Worm (Caenorhabditis elegans) whole organism, midembryonic: ENCODE data around the gene Y38H6C.9.

ENCODE experiments used
- T22C8.4 ChIP-seq: fragments of 200-800 bp; sonication (Bioruptor generic); IDR thresholded peaks from 2 replicates; pipeline ENCODE4 v1.3.6; 2022; ENCODE audit warnings: missing genetic modification characterization, missing compliant biosample characterization
- med-1 ChIP-seq: sonication (generic microtip); optimal IDR thresholded peaks from 2 replicates; lab custom pipeline; 2017; ENCODE audit warnings: missing genetic modification characterization, mild to moderate bottlenecking, missing compliant biosample characterization, antibody characterized with exemption, missing genetic modification reagents; ENCODE audit not compliant: insufficient read depth
- ref-1 ChIP-seq: fragments of 200-800 bp; sonication (Bioruptor generic); conservative IDR thresholded peaks from 2 replicates; pipeline ENCODE4 v1.3.6; 2022; ENCODE audit warnings: missing genetic modification reagents, missing genetic modification characterization, missing compliant biosample characterization

DNA sequence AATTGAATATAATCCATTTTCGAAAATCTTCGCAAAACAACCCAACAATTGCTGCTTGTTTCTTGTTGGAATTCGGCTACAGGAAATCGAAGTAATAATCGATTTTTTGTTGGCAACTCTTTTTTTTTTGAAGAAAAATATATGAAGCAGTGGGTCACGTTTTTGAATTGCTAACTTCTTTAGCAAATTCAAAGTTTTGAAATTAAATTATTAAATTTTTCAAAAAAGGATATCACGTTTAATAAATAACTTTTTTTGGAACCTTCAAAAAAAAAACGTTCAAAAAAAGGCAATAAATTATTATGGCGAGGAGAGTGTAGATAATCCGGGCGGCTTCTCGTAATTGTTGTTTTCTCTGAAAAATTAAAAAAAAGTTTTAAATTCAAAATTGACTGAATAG lies 14.1 kb upstream of the Y38H6C.9 start, which contains the start of gene Y38H6C.15:
- TF ChIP-seq med-1 (GFP tag; lab: Kevin White, UChicago), result no peak
- TF ChIP-seq T22C8.4 (GFP tag; lab: Robert Waterston, UW), result no peak
- TF ChIP-seq ref-1 (GFP tag; lab: Robert Waterston, UW), result no peak
